Fruit fly (Drosophila melanogaster) S2 (cell line): ENCODE results near the gene mRpS23.

Experiments used
- CG8478 ChIP-seq: fragments of >200 bp; optimal IDR thresholded peaks from 2 replicates; lab custom pipeline; 2018
- CTCF ChIP-seq, 2 experiments: fragments of >200 bp; optimal IDR thresholded peaks; 2 replicates each; lab custom pipeline; 2018

DNA sequence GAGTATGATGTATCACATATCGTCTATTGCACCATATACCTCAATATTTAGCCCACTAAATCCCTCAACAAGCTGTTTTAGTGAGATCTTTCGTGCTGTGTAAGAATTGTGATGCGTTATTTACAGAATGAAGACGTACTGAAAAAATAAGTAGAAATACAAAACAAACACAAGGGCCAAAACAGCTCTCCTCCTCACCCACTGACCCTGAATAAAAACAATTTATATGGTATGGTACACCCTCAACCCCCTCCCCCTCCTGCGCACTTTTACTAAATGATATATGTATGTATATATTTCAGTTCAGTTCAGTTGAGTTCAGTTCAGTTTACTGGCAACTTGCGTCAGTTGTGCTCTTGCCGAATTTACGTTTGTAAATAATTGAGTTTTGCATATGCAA is 38.3 kb upstream of the mRpS23 start:
- TF ChIP-seq CTCF (optimal IDR thresholded peaks at IDR 0.05; lab: Kevin White, UChicago) (no peak), CG8478 (lab: Kevin White, UChicago) (no peak)
